Fruit fly (Drosophila melanogaster): ENCODE results near the gene Mst36Fa.

Mst36Fa gene

dm6 chr2L:18647857-18648652 is 28.7 kb downstream of the Mst36Fa start (continued):
- TF ChIP-seq CG13424 (tag; optimal IDR thresholded peaks at IDR 0.05) (peak; percentile 43), Lhr (GFP tag; optimal IDR thresholded peaks at IDR 0.05) (peak; percentile 15), Med (GFP tag) (peak; percentile 44), Hr51 (GFP tag; optimal IDR thresholded peaks at IDR 0.05) (peak in 1 of 2 experiments; percentile 46), PHDP (tag; optimal IDR thresholded peaks at IDR 0.05) (peak; percentile 56), CG7839 (tag; optimal IDR thresholded peaks at IDR 0.05) (peak; percentile 35), CG15601 (tag; optimal IDR thresholded peaks at IDR 0.05) (peak; percentile 59), CG7786 (GFP tag; optimal IDR thresholded peaks at IDR 0.05) (no peak), z (GFP tag; IDR thresholded peaks at IDR 0.05) (no peak), D19B (GFP tag; optimal IDR thresholded peaks at IDR 0.05) (no peak), HLH3B (GFP tag; IDR thresholded peaks at IDR 0.05) (peak; percentile 48; the same call in 1 of the 2 replicates), CG6765 (GFP tag; optimal IDR thresholded peaks at IDR 0.05) (no peak), tio (GFP tag; optimal IDR thresholded peaks at IDR 0.05) (peak; percentile 36), fd64A (GFP tag; optimal IDR thresholded peaks at IDR 0.05) (peak; percentile 18), CG17328 (GFP tag; IDR thresholded peaks at IDR 0.05) (peak; percentile 50), CG10366 (GFP tag; IDR thresholded peaks at IDR 0.05) (peak; percentile 22; the same call in 1 of the 2 replicates), stwl (tag; optimal IDR thresholded peaks at IDR 0.05) (peak; percentile 1), slbo (GFP tag; IDR thresholded peaks at IDR 0.05) (peak; percentile 26; the same call in 1 of the 2 replicates), CG7745 (tag; optimal IDR thresholded peaks at IDR 0.05) (peak; percentile 94), esg (GFP tag; conservative IDR thresholded peaks at IDR 0.05) (peak; percentile 35; the same call in 1 of the 2 replicates), CG32767 (GFP tag; IDR thresholded peaks at IDR 0.05) (no peak), CG30403 (GFP tag; optimal IDR thresholded peaks at IDR 0.05) (peak; percentile 47), CG2120 (GFP tag; optimal IDR thresholded peaks at IDR 0.05) (peak; percentile 19)

DNA sequence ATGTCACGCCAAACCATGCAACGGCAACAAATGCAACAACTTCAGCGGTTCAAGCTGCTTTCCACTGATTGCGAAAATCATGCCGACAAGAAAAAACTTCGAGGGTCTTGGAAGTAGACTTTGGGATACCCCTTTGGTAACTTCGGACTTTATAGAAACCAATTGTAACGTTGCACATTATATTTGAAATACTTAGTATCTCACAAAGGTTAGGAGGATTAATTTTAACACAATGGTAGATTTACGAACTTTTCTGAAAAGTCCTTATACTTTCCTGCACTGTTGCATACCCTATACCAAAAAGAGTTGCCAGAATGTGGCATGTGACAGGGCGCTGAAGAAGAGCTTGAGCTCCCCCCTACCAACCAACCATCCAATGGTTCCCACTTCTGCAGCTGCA is 31.3 kb downstream of the Mst36Fa start:
- TF ChIP-seq zfh1 (GFP tag; IDR thresholded peaks at IDR 0.05) (no peak), ab (GFP tag; optimal IDR thresholded peaks at IDR 0.05) (no peak), Trl (optimal IDR thresholded peaks at IDR 0.05) (no peak), Trl (GFP tag; optimal IDR thresholded peaks at IDR 0.05) (no peak), Sin3A (optimal IDR thresholded peaks at IDR 0.05) (no peak), CG11504 (tag; optimal IDR thresholded peaks at IDR 0.05) (no peak), unpg (GFP tag; optimal IDR thresholded peaks at IDR 0.05) (no peak), CG31224 (GFP tag; IDR thresholded peaks at IDR 0.05) (no peak), Med (GFP tag) (peak; percentile 32), B-H1 (GFP tag; IDR thresholded peaks at IDR 0.05) (no peak), sens-2 (GFP tag; IDR thresholded peaks at IDR 0.05) (no peak), CG4820 (GFP tag; optimal IDR thresholded peaks at IDR 0.05) (no peak), Hr39 (optimal IDR thresholded peaks at IDR 0.05) (no peak), Xrp1 (GFP tag; IDR thresholded peaks at IDR 0.05) (no peak), Drgx (GFP tag; IDR thresholded peaks at IDR 0.05) (peak; percentile 61), sim (GFP tag; IDR thresholded peaks at IDR 0.05) (no peak), Ets97D (GFP tag; optimal IDR thresholded peaks at IDR 0.05) (no peak), B-H2 (GFP tag; optimal IDR thresholded peaks at IDR 0.05) (no peak), jigr1 (GFP tag; IDR thresholded peaks at IDR 0.05) (no peak), lbe (GFP tag; optimal IDR thresholded peaks at IDR 0.05) (peak; percentile 2), scrt (GFP tag; optimal IDR thresholded peaks at IDR 0.05) (no peak), CG10543 (GFP tag; optimal IDR thresholded peaks at IDR 0.05) (no peak), Blimp-1 (GFP tag; optimal IDR thresholded peaks at IDR 0.05) (no peak), CG12236 (GFP tag; optimal IDR thresholded peaks at IDR 0.05) (no peak), CG15269 (tag; optimal IDR thresholded peaks at IDR 0.05) (no peak), Awh (GFP tag; IDR thresholded peaks at IDR 0.05) (no peak), br (optimal IDR thresholded peaks at IDR 0.05) (no peak), Sry-β (GFP tag; optimal IDR thresholded peaks at IDR 0.05) (no peak), Aef1 (GFP tag; IDR thresholded peaks at IDR 0.05) (no peak), CG14965 (GFP tag; optimal IDR thresholded peaks at IDR 0.05; ENCODE audit: borderline replicate concordance) (no peak)

All from whole organism, embryonic.